Fruit fly (Drosophila melanogaster) whole organism, wandering third instar larva: ENCODE results near the gene Mgat3.

Experiments
- Abd-B ChIP-seq: fragments of >200 bp; optimal IDR thresholded peaks from 2 replicates; lab custom pipeline; 2017; ENCODE audit warnings: missing biosample characterization, missing genetic modification characterization
- CG32264 ChIP-seq: fragments of 200-800 bp; sonication (Bioruptor generic); optimal IDR thresholded peaks from 2 replicates; lab custom pipeline; 2016; ENCODE audit warnings: missing biosample characterization, missing genetic modification characterization
- CG9705 ChIP-seq: fragments of 200-800 bp; sonication (Bioruptor generic); optimal IDR thresholded peaks from 2 replicates; lab custom pipeline; 2018; ENCODE audit warnings: missing biosample characterization, mild to moderate bottlenecking, missing genetic modification characterization
- CrebA ChIP-seq: fragments of 200-800 bp; sonication (Bioruptor generic); optimal IDR thresholded peaks from 2 replicates; lab custom pipeline; 2016; ENCODE audit warnings: missing biosample characterization, mild to moderate bottlenecking, missing genetic modification characterization, borderline replicate concordance
- HLH106 ChIP-seq: fragments of 200-800 bp; optimal IDR thresholded peaks from 3 replicates; lab custom pipeline; 2019; ENCODE audit warnings: missing biosample characterization, mild to moderate bottlenecking, missing genetic modification characterization, moderate library complexity
- Hnf4 ChIP-seq: fragments of 200-800 bp; sonication (Bioruptor generic); optimal IDR thresholded peaks from 2 replicates; lab custom pipeline; 2016; ENCODE audit warnings: missing biosample characterization, mild to moderate bottlenecking, missing genetic modification characterization
- Hr83 ChIP-seq: fragments of 200-300 bp; sonication (Bioruptor generic); optimal IDR thresholded peaks from 2 replicates; lab custom pipeline; 2016; ENCODE audit warnings: missing biosample characterization, mild to moderate bottlenecking, missing genetic modification characterization, moderate library complexity; ENCODE audit not compliant: poor library complexity, severe bottlenecking
- Jra ChIP-seq: sonication (Bioruptor generic); optimal IDR thresholded peaks from 2 replicates; lab custom pipeline; 2016; ENCODE audit warnings: missing biosample characterization, missing genetic modification characterization
- Myc ChIP-seq: fragments of >200 bp; optimal IDR thresholded peaks from 2 replicates; lab custom pipeline; 2017
- OdsH ChIP-seq: fragments of 200-800 bp; sonication (Bioruptor generic); optimal IDR thresholded peaks from 2 replicates; lab custom pipeline; 2016; ENCODE audit warnings: missing biosample characterization, mild to moderate bottlenecking, missing genetic modification characterization
- Rel ChIP-seq, 2 experiments: fragments of 200-800 bp; sonication (Bioruptor generic) in 1 of 2; optimal IDR thresholded peaks; 2 replicates in 1 of 2; 3 replicates in 1 of 2; lab custom pipeline; 2016 to 2019; ENCODE audit warnings: mild to moderate bottlenecking in 2 of 2, missing biosample characterization in 2 of 2, missing genetic modification characterization in 2 of 2, moderate library complexity in 1 of 2
- Sp1 ChIP-seq: fragments of 200-800 bp; sonication (Bioruptor generic); optimal IDR thresholded peaks from 3 replicates; lab custom pipeline; 2019; ENCODE audit warnings: missing biosample characterization, mild to moderate bottlenecking, missing genetic modification characterization, moderate library complexity
- Vsx2 ChIP-seq: fragments of 200-300, 225-300 bp; sonication (Bioruptor generic); optimal IDR thresholded peaks from 2 replicates; lab custom pipeline; 2018; ENCODE audit warnings: missing biosample characterization, missing genetic modification characterization; ENCODE audit not compliant: partially characterized antibody
- br ChIP-seq: fragments of 200-800 bp; sonication (Bioruptor generic); optimal IDR thresholded peaks from 2 replicates; lab custom pipeline; 2016; ENCODE audit warnings: missing biosample characterization, missing genetic modification characterization
- dmrt93B ChIP-seq: fragments of 200-800 bp; sonication (Bioruptor generic); optimal IDR thresholded peaks from 2 replicates; lab custom pipeline; 2018; ENCODE audit warnings: missing biosample characterization, mild to moderate bottlenecking, missing genetic modification characterization
- ey ChIP-seq: fragments of 200-800 bp; sonication (Bioruptor generic); optimal IDR thresholded peaks from 2 replicates; lab custom pipeline; 2016; ENCODE audit warnings: missing biosample characterization, missing genetic modification characterization
- foxo ChIP-seq, 2 experiments: fragments of 200-800 bp; sonication (Bioruptor generic); optimal IDR thresholded peaks; 2 replicates in 1 of 2; 3 replicates in 1 of 2; lab custom pipeline; 2016 to 2017; ENCODE audit warnings: missing biosample characterization in 2 of 2, missing genetic modification characterization in 2 of 2
- fru ChIP-seq: fragments of 200-800 bp; sonication (Bioruptor generic); optimal IDR thresholded peaks from 3 replicates; lab custom pipeline; 2016; ENCODE audit warnings: missing biosample characterization, mild to moderate bottlenecking, missing genetic modification characterization
- h ChIP-seq: fragments of 200-800 bp; sonication (Bioruptor generic); optimal IDR thresholded peaks from 3 replicates; lab custom pipeline; 2016; ENCODE audit warnings: missing biosample characterization, mild to moderate bottlenecking, missing genetic modification characterization
- jim ChIP-seq: fragments of 175-275, 200-325 bp; sonication (Bioruptor generic); optimal IDR thresholded peaks from 2 replicates; lab custom pipeline; 2016; ENCODE audit warnings: missing biosample characterization, mild to moderate bottlenecking, missing genetic modification characterization
- lola ChIP-seq: fragments of >200 bp; optimal IDR thresholded peaks from 2 replicates; lab custom pipeline; 2017; ENCODE audit warnings: missing biosample characterization, missing genetic modification characterization
- pan ChIP-seq: fragments of >200 bp; optimal IDR thresholded peaks from 2 replicates; lab custom pipeline; 2017
- psq ChIP-seq: fragments of 200-800 bp; sonication (Bioruptor generic); optimal IDR thresholded peaks from 3 replicates; lab custom pipeline; 2017; ENCODE audit warnings: missing biosample characterization, mild to moderate bottlenecking, missing genetic modification characterization, moderate library complexity
- rgr ChIP-seq: fragments of 200-800 bp; sonication (Bioruptor generic); optimal IDR thresholded peaks from 3 replicates; lab custom pipeline; 2016; ENCODE audit warnings: missing biosample characterization, mild to moderate bottlenecking, missing genetic modification characterization
- sage ChIP-seq: fragments of 200-800 bp; sonication (Bioruptor generic); optimal IDR thresholded peaks from 2 replicates; lab custom pipeline; 2016; ENCODE audit warnings: missing biosample characterization, mild to moderate bottlenecking, missing genetic modification characterization
- sv ChIP-seq: fragments of 200-800 bp; sonication (Bioruptor generic); optimal IDR thresholded peaks from 3 replicates; lab custom pipeline; 2016; ENCODE audit warnings: missing biosample characterization, missing genetic modification characterization
- tai ChIP-seq: sonication (Bioruptor generic); optimal IDR thresholded peaks from 2 replicates; lab custom pipeline; 2016; ENCODE audit warnings: missing biosample characterization, missing genetic modification characterization
- woc ChIP-seq: sonication (Bioruptor generic); optimal IDR thresholded peaks from 2 replicates; lab custom pipeline; 2016; ENCODE audit warnings: missing biosample characterization, mild to moderate bottlenecking, missing genetic modification characterization

The Mgat3 gene

DNA sequence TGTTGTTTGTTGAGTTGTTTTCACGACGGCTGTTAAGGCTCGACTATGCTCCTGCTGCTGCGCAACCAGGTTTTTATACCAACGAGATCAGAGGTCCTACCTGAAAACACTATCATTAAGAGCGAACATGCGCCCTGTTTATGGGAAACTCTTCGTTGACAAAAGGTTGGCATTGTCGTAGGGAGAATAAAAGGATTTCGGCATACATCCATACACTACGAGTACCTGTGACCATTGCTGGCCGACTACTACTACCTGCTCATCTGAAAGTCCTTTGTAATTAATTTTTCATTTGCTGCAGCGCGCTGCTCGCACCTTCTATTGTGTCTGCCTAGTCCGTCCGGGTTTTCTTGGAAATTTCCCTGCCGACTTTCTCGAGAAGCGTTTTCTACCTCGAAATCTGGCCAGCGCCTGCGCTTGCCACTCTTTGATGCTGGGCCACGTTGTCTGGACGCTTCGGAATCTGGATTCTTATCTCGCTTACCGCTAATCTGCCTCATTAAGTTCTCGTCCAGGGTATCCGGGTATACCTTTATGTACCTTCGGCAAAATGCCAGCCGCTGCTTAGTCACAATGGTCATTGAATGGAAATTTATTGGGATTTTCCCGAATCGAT is 42.9 kb upstream of the Mgat3 start, which contains the start of gene CG15480:
Gene CG15480 (minus strand): TSS at position 51 of the 616 bp plus-strand sequence.
- TF ChIP-seq Myc (lab: Kevin White, UChicago) (no peak), Jra (no peak), CG32264 (GFP tag; lab: Kevin White, UChicago) (no peak), lola (GFP tag; lab: Kevin White, UChicago) (no peak), CrebA (GFP tag; lab: Kevin White, UChicago) (no peak), sv (GFP tag; lab: Kevin White, UChicago) (no peak), OdsH (no peak)
- TF ChIP-seq, all 38 proteins: peak for 0

dm6 chr2L:13222225-13222648 is 39.8 kb upstream of the Mgat3 start, which contains the start of the genes Ski6 and CG16812:
Gene Ski6, minus strand, starts transcription at chr2L:13222429.
Gene CG16812, plus strand, starts transcription at chr2L:13222587.
- TF ChIP-seq Hr83 (GFP tag; lab: Kevin White, UChicago) (peak; percentile 36), foxo (GFP tag; optimal IDR thresholded peaks at IDR 0.05; lab: Kevin White, UChicago) (no peak), OdsH (peak; percentile 70), ey (GFP tag; lab: Kevin White, UChicago) (peak; percentile 46), psq (GFP tag; lab: Kevin White, UChicago) (no peak), sage (GFP tag; lab: Kevin White, UChicago) (peak; percentile 51), Vsx2 (GFP tag; lab: Kevin White, UChicago) (no peak), CG9705 (GFP tag; lab: Kevin White, UChicago) (peak; percentile 40), fru (GFP tag; lab: Kevin White, UChicago) (no peak), HLH106 (peak; percentile 79), lola (GFP tag; lab: Kevin White, UChicago) (no peak), Rel (GFP tag; optimal IDR thresholded peaks at IDR 0.05; lab: Kevin White, UChicago) (no peak), Rel (tag; optimal IDR thresholded peaks at IDR 0.05; lab: Kevin White, UChicago) (no peak), sv (GFP tag; lab: Kevin White, UChicago) (peak; percentile 31), h (GFP tag; lab: Kevin White, UChicago) (peak; percentile 73), rgr (no peak), Myc (lab: Kevin White, UChicago) (no peak), Sp1 (GFP tag; lab: Kevin White, UChicago) (no peak), tai (GFP tag; lab: Kevin White, UChicago) (no peak), Abd-B (GFP tag; lab: Kevin White, UChicago) (no peak), Jra (no peak)

- TF ChIP-seq HLH106 (peak; percentile 20), psq (GFP tag; lab: Kevin White, UChicago) (peak; percentile 15), Hnf4 (GFP tag; lab: Kevin White, UChicago) (peak; percentile 79), br (GFP tag; lab: Kevin White, UChicago) (peak; percentile 41), dmrt93B (GFP tag; lab: Kevin White, UChicago) (no peak), fru (GFP tag; lab: Kevin White, UChicago) (peak; percentile 0), h (GFP tag; lab: Kevin White, UChicago) (peak; percentile 55), Rel (GFP tag; optimal IDR thresholded peaks at IDR 0.05; lab: Kevin White, UChicago) (no peak), Rel (tag; optimal IDR thresholded peaks at IDR 0.05; lab: Kevin White, UChicago) (peak; percentile 1), rgr (peak; percentile 41), CG9705 (GFP tag; lab: Kevin White, UChicago) (no peak), pan (lab: Kevin White, UChicago) (no peak), sage (GFP tag; lab: Kevin White, UChicago) (no peak), Jra (peak; percentile 37), Hr83 (GFP tag; lab: Kevin White, UChicago) (peak; percentile 74), lola (GFP tag; lab: Kevin White, UChicago) (no peak), Myc (lab: Kevin White, UChicago) (no peak), foxo (GFP tag; optimal IDR thresholded peaks at IDR 0.05; lab: Kevin White, UChicago) (no peak), sv (GFP tag; lab: Kevin White, UChicago) (no peak), tai (GFP tag; lab: Kevin White, UChicago) (no peak)
These were observed 37.1 kb upstream of the Mgat3 start, which contains the start of the genes CG9426 and mRF1 for dm6 chr2L:13219281-13220092. Gene CG9426, minus strand, starts transcription at chr2L:13219923. Gene mRF1, plus strand, starts transcription at chr2L:13219979.

dm6 chr2L:13215640-13216129 is 33.3 kb upstream of the Mgat3 start:
- TF ChIP-seq HLH106, result peak; percentile 43
- peak; percentile 25 for TF ChIP-seq OdsH
- peak; percentile 9 for TF ChIP-seq psq (GFP tag; lab: Kevin White, UChicago)
- TF ChIP-seq woc (GFP tag; lab: Kevin White, UChicago), result peak; percentile 55
- peak; percentile 64 for TF ChIP-seq br (GFP tag; lab: Kevin White, UChicago)
- TF ChIP-seq foxo (GFP tag; optimal IDR thresholded peaks at IDR 0.05; lab: Kevin White, UChicago), result peak in 1 of 2 experiments; percentile 61
- TF ChIP-seq ey (GFP tag; lab: Kevin White, UChicago), result peak; percentile 6
- TF ChIP-seq Hnf4 (GFP tag; lab: Kevin White, UChicago), result peak; percentile 82
- TF ChIP-seq Hr83 (GFP tag; lab: Kevin White, UChicago), result peak; percentile 2
- TF ChIP-seq jim, result peak; percentile 26
- peak; percentile 69 for TF ChIP-seq fru (GFP tag; lab: Kevin White, UChicago)
- peak; percentile 77 for TF ChIP-seq h (GFP tag; lab: Kevin White, UChicago)
- peak; percentile 5 for TF ChIP-seq Myc (lab: Kevin White, UChicago)
